Fruit fly (Drosophila melanogaster) whole organism, embryonic: Measurements from ENCODE around the gene CG5969.

ENCODE experiments used
- ATbp ChIP-seq: fragments of 200-800 bp; sonication (Bioruptor generic); optimal IDR thresholded peaks from 2 replicates; lab custom pipeline; 2017; ENCODE audit warnings: missing biosample characterization, mild to moderate bottlenecking, missing genetic modification characterization, missing genetic modification reagents
- Adf1 ChIP-seq: fragments of 200-800 bp; sonication (Bioruptor generic); IDR thresholded peaks from 2 replicates; pipeline ENCODE4 v1.3.6; 2022; ENCODE audit warnings: missing biosample characterization, missing genetic modification characterization
- C15 ChIP-seq: fragments of 200-800 bp; sonication (Bioruptor generic); IDR thresholded peaks from 3 replicates; pipeline ENCODE4 v1.3.6; 2022; ENCODE audit warnings: missing biosample characterization, missing genetic modification characterization
- CG10267 ChIP-seq: fragments of 200-800 bp; sonication (Bioruptor generic); optimal IDR thresholded peaks from 2 replicates; lab custom pipeline; 2018; ENCODE audit warnings: missing biosample characterization, mild to moderate bottlenecking, missing genetic modification characterization, moderate library complexity
- CG11456 ChIP-seq: fragments of 200-800 bp; sonication (Bioruptor generic); IDR thresholded peaks from 3 replicates; pipeline ENCODE4 v1.3.6; 2022; ENCODE audit warnings: missing biosample characterization, missing genetic modification characterization
- CG16813 ChIP-seq: fragments of 200-800 bp; sonication (Bioruptor generic); IDR thresholded peaks from 3 replicates; pipeline ENCODE4 v1.3.6; 2022; ENCODE audit warnings: missing biosample characterization, missing genetic modification characterization; ENCODE audit not compliant: partially characterized antibody
- CG1832 ChIP-seq: fragments of 200-800 bp; sonication (Bioruptor generic); optimal IDR thresholded peaks from 2 replicates; lab custom pipeline; 2017; ENCODE audit warnings: missing biosample characterization, mild to moderate bottlenecking, missing genetic modification characterization, inconsistent platforms
- CG2199 ChIP-seq: fragments of 200-800 bp; sonication (Bioruptor generic); IDR thresholded peaks from 3 replicates; pipeline ENCODE4 v1.3.6; 2022; ENCODE audit warnings: missing biosample characterization, missing genetic modification characterization
- CG3065 ChIP-seq: fragments of 200-800 bp; sonication (Bioruptor generic); optimal IDR thresholded peaks from 2 replicates; lab custom pipeline; 2016; ENCODE audit warnings: missing biosample characterization, missing genetic modification characterization
- CG4730 ChIP-seq: fragments of 200-800 bp; sonication (Bioruptor generic); IDR thresholded peaks from 2 replicates; pipeline ENCODE4 v1.3.6; 2022; ENCODE audit warnings: missing biosample characterization, missing genetic modification characterization
- CG5180 ChIP-seq: fragments of 200-800 bp; sonication (Bioruptor generic); optimal IDR thresholded peaks from 3 replicates; lab custom pipeline; 2017; ENCODE audit warnings: missing biosample characterization, missing genetic modification characterization, mild to moderate bottlenecking, moderate library complexity, missing genetic modification reagents
- CG7372 ChIP-seq: fragments of 200-800 bp; sonication (Bioruptor generic); IDR thresholded peaks from 2 replicates; pipeline ENCODE4 v1.3.6; 2022; ENCODE audit warnings: missing biosample characterization, missing genetic modification characterization
- CG7987 ChIP-seq: fragments of 200-800 bp; sonication (Bioruptor generic); optimal IDR thresholded peaks from 2 replicates; lab custom pipeline; 2018; ENCODE audit warnings: missing biosample characterization, mild to moderate bottlenecking, missing genetic modification characterization, moderate library complexity
- CG9932 ChIP-seq: fragments of 200-800 bp; sonication (Bioruptor generic); IDR thresholded peaks from 2 replicates; pipeline ENCODE4 v1.3.6; 2022; ENCODE audit warnings: missing biosample characterization, missing genetic modification characterization
- CHES-1-like ChIP-seq: fragments of 200-800 bp; sonication (Bioruptor generic); optimal IDR thresholded peaks from 2 replicates; lab custom pipeline; 2016; ENCODE audit warnings: missing biosample characterization, missing genetic modification characterization
- Chrac-16 ChIP-seq: fragments of 200-800 bp; sonication (Bioruptor generic); optimal IDR thresholded peaks from 3 replicates; lab custom pipeline; 2016; ENCODE audit warnings: missing biosample characterization, missing genetic modification characterization
- CrebB ChIP-seq: fragments of 200-800 bp; sonication (Bioruptor generic); optimal IDR thresholded peaks from 3 replicates; lab custom pipeline; 2018; ENCODE audit warnings: missing biosample characterization, mild to moderate bottlenecking, missing genetic modification characterization
- Dek ChIP-seq: fragments of 200-800 bp; sonication (Bioruptor generic); optimal IDR thresholded peaks from 3 replicates; lab custom pipeline; 2019; ENCODE audit warnings: missing biosample characterization, mild to moderate bottlenecking, missing genetic modification characterization, moderate library complexity
- Dp ChIP-seq: fragments of 200-800 bp; sonication (Bioruptor generic); optimal IDR thresholded peaks from 2 replicates; lab custom pipeline; 2018; ENCODE audit warnings: missing biosample characterization, mild to moderate bottlenecking, missing genetic modification characterization, moderate library complexity
- H15 ChIP-seq: fragments of 200-800 bp; sonication (Bioruptor generic); IDR thresholded peaks from 3 replicates; pipeline ENCODE4 v1.3.6; 2022; ENCODE audit warnings: missing biosample characterization, missing genetic modification characterization
- HHEX ChIP-seq: fragments of 200-800 bp; sonication (Bioruptor generic); optimal IDR thresholded peaks from 3 replicates; lab custom pipeline; 2017; ENCODE audit warnings: missing biosample characterization, mild to moderate bottlenecking, missing genetic modification characterization, missing genetic modification reagents
- Hmr ChIP-seq: fragments of 200-800 bp; sonication (Bioruptor generic); optimal IDR thresholded peaks from 3 replicates; lab custom pipeline; 2017; ENCODE audit warnings: mild to moderate bottlenecking, missing biosample characterization, missing genetic modification reagents, missing genetic modification characterization
- Hmx ChIP-seq: fragments of 200-800 bp; sonication (Bioruptor generic); optimal IDR thresholded peaks from 2 replicates; lab custom pipeline; 2016; ENCODE audit warnings: missing biosample characterization, missing genetic modification characterization
- MESR4 ChIP-seq: fragments of 200-800 bp; sonication (Bioruptor generic); optimal IDR thresholded peaks from 2 replicates; lab custom pipeline; 2018; ENCODE audit warnings: missing biosample characterization, mild to moderate bottlenecking, missing genetic modification characterization, moderate library complexity
- Meics ChIP-seq: fragments of 200-800 bp; sonication (Bioruptor generic); optimal IDR thresholded peaks from 2 replicates; lab custom pipeline; 2017; ENCODE audit warnings: missing biosample characterization, mild to moderate bottlenecking, missing genetic modification characterization
- Oaz ChIP-seq: fragments of 200-800 bp; sonication (Bioruptor generic); IDR thresholded peaks from 2 replicates; pipeline ENCODE4 v1.3.6; 2022; ENCODE audit warnings: missing biosample characterization, missing genetic modification characterization
- Opbp ChIP-seq: fragments of 200-800 bp; sonication (Bioruptor generic); IDR thresholded peaks from 3 replicates; pipeline ENCODE4 v1.3.6; 2022; ENCODE audit warnings: missing biosample characterization, missing genetic modification characterization; ENCODE audit not compliant: partially characterized antibody
- Ptx1 ChIP-seq: fragments of 200-800 bp; sonication (Bioruptor generic); IDR thresholded peaks from 2 replicates; pipeline ENCODE4 v1.3.6; 2022; ENCODE audit warnings: missing biosample characterization, missing genetic modification characterization
- Ravus ChIP-seq: fragments of 200-800 bp; sonication (Bioruptor generic); IDR thresholded peaks from 2 replicates; pipeline ENCODE4 v1.3.6; 2022; ENCODE audit warnings: missing biosample characterization, missing genetic modification characterization
- Rx ChIP-seq: fragments of 200-800 bp; sonication (Bioruptor generic); IDR thresholded peaks from 2 replicates; pipeline ENCODE4 v1.3.6; 2022; ENCODE audit warnings: missing biosample characterization, missing genetic modification characterization
- ab ChIP-seq: fragments of 200-800 bp; sonication (Bioruptor generic); optimal IDR thresholded peaks from 2 replicates; lab custom pipeline; 2016; ENCODE audit warnings: missing biosample characterization, missing genetic modification characterization
- amos ChIP-seq: fragments of 200-800 bp; sonication (Bioruptor generic); IDR thresholded peaks from 2 replicates; pipeline ENCODE4 v1.3.6; 2022; ENCODE audit warnings: missing biosample characterization, missing genetic modification characterization; ENCODE audit not compliant: partially characterized antibody
- btn ChIP-seq: fragments of 200-800 bp; sonication (Bioruptor generic); optimal IDR thresholded peaks from 2 replicates; lab custom pipeline; 2016; ENCODE audit warnings: missing biosample characterization, missing genetic modification characterization
- chm ChIP-seq: fragments of 200-800 bp; sonication (Bioruptor generic); IDR thresholded peaks from 2 replicates; pipeline ENCODE4 v1.3.6; 2022; ENCODE audit warnings: missing biosample characterization, missing genetic modification characterization
- kay ChIP-seq: fragments of 200-800 bp; sonication (Bioruptor generic); optimal IDR thresholded peaks from 2 replicates; lab custom pipeline; 2016; ENCODE audit warnings: missing biosample characterization, missing genetic modification characterization
- rib ChIP-seq: fragments of 200-800 bp; sonication (Bioruptor generic); IDR thresholded peaks from 2 replicates; pipeline ENCODE4 v1.3.6; 2022; ENCODE audit warnings: missing biosample characterization, missing genetic modification characterization
- sc ChIP-seq, 3 experiments: fragments of >200 bp in 2 of 3; fragments of 200-800 bp in 1 of 3; sonication (Bioruptor generic) in 1 of 3; optimal IDR thresholded peaks; 2 replicates in 2 of 3; 3 replicates in 1 of 3; lab custom pipeline; 2017; ENCODE audit warnings: mild to moderate bottlenecking in 1 of 3, missing biosample characterization in 1 of 3, missing genetic modification characterization in 1 of 3, missing genetic modification reagents in 1 of 3
- shn ChIP-seq: fragments of 200-800 bp; sonication (Bioruptor generic); optimal IDR thresholded peaks from 3 replicates; lab custom pipeline; 2016; ENCODE audit warnings: missing biosample characterization, missing genetic modification characterization
- slbo ChIP-seq: fragments of 200-800 bp; sonication (Bioruptor generic); IDR thresholded peaks from 2 replicates; pipeline ENCODE4 v1.3.6; 2022; ENCODE audit warnings: missing biosample characterization, missing genetic modification characterization
- tx ChIP-seq: fragments of 200-800 bp; sonication (Bioruptor generic); optimal IDR thresholded peaks from 2 replicates; lab custom pipeline; 2016; ENCODE audit warnings: missing biosample characterization, missing genetic modification characterization
- vnd ChIP-seq: fragments of 200-800 bp; sonication (Bioruptor generic); IDR thresholded peaks from 3 replicates; pipeline ENCODE4 v1.3.6; 2022; ENCODE audit warnings: missing biosample characterization, missing genetic modification characterization; ENCODE audit not compliant: partially characterized antibody

Gene CG5969

dm6 chr3L:20473021-20473799, at the start of gene CG5969, which contains the start of gene CG32428 (continued):
- no peak for TF ChIP-seq sc (optimal IDR thresholded peaks at IDR 0.05; lab: Kevin White, UChicago)
- no peak for TF ChIP-seq sc (GFP tag; optimal IDR thresholded peaks at IDR 0.05; lab: Kevin White, UChicago)
- peak; percentile 89 for TF ChIP-seq slbo (GFP tag; lab: Robert Waterston, UW)
- TF ChIP-seq Chrac-16 (GFP tag; lab: Kevin White, UChicago), result peak; percentile 27
- peak; percentile 57 for TF ChIP-seq Dp (GFP tag; lab: Kevin White, UChicago)
- TF ChIP-seq HHEX (GFP tag; lab: Kevin White, UChicago), result peak; percentile 58
- TF ChIP-seq Dek (tag; lab: Kevin White, UChicago), result peak; percentile 76
- no peak for TF ChIP-seq CG1832 (GFP tag; lab: Kevin White, UChicago)
- peak; percentile 70 for TF ChIP-seq Ptx1 (GFP tag; lab: Robert Waterston, UW)
- TF ChIP-seq Hmx (GFP tag; lab: Kevin White, UChicago), result no peak
- peak; percentile 46; the same call in 1 of the 2 replicates for TF ChIP-seq chm (GFP tag; lab: Robert Waterston, UW)
- TF ChIP-seq Ravus (GFP tag; lab: Robert Waterston, UW), result peak; percentile 13
- no peak for TF ChIP-seq CG3065 (GFP tag; lab: Kevin White, UChicago)
- no peak for TF ChIP-seq Oaz (GFP tag; lab: Robert Waterston, UW)
- TF ChIP-seq Opbp, result 0 out of 3 replicates have a peak, but pooled peaks have one; percentile 5
- no peak for TF ChIP-seq CG4730 (GFP tag; lab: Robert Waterston, UW)
- TF ChIP-seq kay (GFP tag; lab: Kevin White, UChicago), result peak; percentile 1
- TF ChIP-seq rib (GFP tag; lab: Robert Waterston, UW), result peak; percentile 77
- TF ChIP-seq tx (GFP tag; lab: Kevin White, UChicago), result no peak
- TF ChIP-seq CrebB (tag; lab: Kevin White, UChicago), result peak; percentile 13
- TF ChIP-seq H15, result peak; percentile 50; the same call in 2 of the 3 replicates
- no peak for TF ChIP-seq amos (GFP tag; lab: Robert Waterston, UW)
- peak; percentile 60 for TF ChIP-seq CG10267 (tag; lab: Kevin White, UChicago)
- TF ChIP-seq MESR4 (GFP tag; lab: Kevin White, UChicago), result peak; percentile 44
- TF ChIP-seq CHES-1-like (GFP tag; lab: Kevin White, UChicago), result no peak
- peak; percentile 83 for TF ChIP-seq Hmr
- peak; percentile 12 for TF ChIP-seq CG7987 (GFP tag; lab: Kevin White, UChicago)
- TF ChIP-seq Rx (GFP tag; lab: Robert Waterston, UW), result peak; percentile 49; the same call in 1 of the 2 replicates
- TF ChIP-seq CG9932 (GFP tag; lab: Robert Waterston, UW), result peak; percentile 80
- no peak for TF ChIP-seq C15 (GFP tag; lab: Robert Waterston, UW)
- TF ChIP-seq btn (GFP tag; lab: Kevin White, UChicago), result no peak
- peak; percentile 45; the same call in 1 of the 2 replicates for TF ChIP-seq CG7372 (GFP tag; lab: Robert Waterston, UW)
- TF ChIP-seq shn (GFP tag; lab: Kevin White, UChicago), result no peak
- peak; percentile 71 for TF ChIP-seq CG11456
- TF ChIP-seq Meics (GFP tag; lab: Kevin White, UChicago), result peak; percentile 79
- TF ChIP-seq ATbp (GFP tag; lab: Kevin White, UChicago), result no peak
- TF ChIP-seq CG5180 (GFP tag; lab: Kevin White, UChicago), result no peak
- no peak for TF ChIP-seq vnd (GFP tag; lab: Robert Waterston, UW)
- no peak for TF ChIP-seq CG16813 (GFP tag; lab: Robert Waterston, UW)
- no peak for TF ChIP-seq CG2199
- TF ChIP-seq Adf1 (GFP tag; lab: Robert Waterston, UW), result no peak
- no peak for TF ChIP-seq ab
